Fruit fly (Drosophila melanogaster) whole organism, embryonic: ENCODE data around the gene CG7065.
A peak's percentile ranks its signal among the peaks of the same experiment; 100 is the strongest.

ENCODE experiments used
- BEAF-32 ChIP-seq: fragments of 200-800 bp; sonication (Bioruptor generic); optimal IDR thresholded peaks from 3 replicates; lab custom pipeline; 2017; ENCODE audit warnings: missing biosample characterization, missing genetic modification characterization, mild to moderate bottlenecking, moderate library complexity, missing genetic modification reagents
- CG10267 ChIP-seq: fragments of 200-800 bp; sonication (Bioruptor generic); optimal IDR thresholded peaks from 2 replicates; lab custom pipeline; 2018; ENCODE audit warnings: missing biosample characterization, mild to moderate bottlenecking, missing genetic modification characterization, moderate library complexity
- CG10321 ChIP-seq: fragments of 200-800 bp; sonication (Bioruptor generic); IDR thresholded peaks from 2 replicates; pipeline ENCODE4 v1.3.6; 2022; ENCODE audit warnings: missing biosample characterization, missing genetic modification characterization
- CG11723 ChIP-seq: fragments of 200-800 bp; sonication (Bioruptor generic); optimal IDR thresholded peaks from 2 replicates; lab custom pipeline; 2017; ENCODE audit warnings: missing biosample characterization, mild to moderate bottlenecking, missing genetic modification characterization
- CG12391 ChIP-seq: fragments of 200-800 bp; sonication (Bioruptor generic); optimal IDR thresholded peaks from 3 replicates; lab custom pipeline; 2018; ENCODE audit warnings: missing biosample characterization, mild to moderate bottlenecking, missing genetic modification characterization, moderate library complexity
- CG14965 ChIP-seq: fragments of 200-800 bp; sonication (Bioruptor generic); optimal IDR thresholded peaks from 2 replicates; lab custom pipeline; 2016; ENCODE audit warnings: missing biosample characterization, missing genetic modification characterization, borderline replicate concordance
- CG15514 ChIP-seq: fragments of 200-800 bp; sonication (Bioruptor generic); optimal IDR thresholded peaks from 3 replicates; lab custom pipeline; 2017; ENCODE audit warnings: missing biosample characterization, missing genetic modification characterization, mild to moderate bottlenecking, moderate library complexity, missing genetic modification reagents
- CG17186 ChIP-seq: fragments of 200-800 bp; sonication (Bioruptor generic); optimal IDR thresholded peaks from 3 replicates; lab custom pipeline; 2017; ENCODE audit warnings: missing biosample characterization, missing genetic modification reagents, missing genetic modification characterization
- CG2120 ChIP-seq: fragments of 200-800 bp; sonication (Bioruptor generic); optimal IDR thresholded peaks from 3 replicates; lab custom pipeline; 2016; ENCODE audit warnings: missing biosample characterization, missing genetic modification characterization
- CG2712 ChIP-seq: fragments of 200-800 bp; optimal IDR thresholded peaks from 3 replicates; lab custom pipeline; 2019; ENCODE audit warnings: missing biosample characterization, mild to moderate bottlenecking, missing genetic modification characterization, moderate library complexity
- CG30020 ChIP-seq: fragments of 200-800 bp; optimal IDR thresholded peaks from 2 replicates; lab custom pipeline; 2019; ENCODE audit warnings: missing biosample characterization, mild to moderate bottlenecking, missing genetic modification characterization, moderate library complexity
- CG34224 ChIP-seq: fragments of 200-800 bp; sonication (Bioruptor generic); IDR thresholded peaks from 3 replicates; pipeline ENCODE4 v1.3.6; 2022; ENCODE audit warnings: missing biosample characterization, missing genetic modification characterization; ENCODE audit not compliant: partially characterized antibody
- CG4617 ChIP-seq: fragments of 200-800 bp; sonication (Bioruptor generic); optimal IDR thresholded peaks from 3 replicates; lab custom pipeline; 2016; ENCODE audit warnings: missing biosample characterization, missing genetic modification characterization, borderline replicate concordance
- CG6689 ChIP-seq: fragments of 200-800 bp; sonication (Bioruptor generic); IDR thresholded peaks from 2 replicates; pipeline ENCODE4 v1.3.6; 2022; ENCODE audit warnings: missing biosample characterization, missing genetic modification characterization
- CG8089 ChIP-seq: fragments of 200-800 bp; sonication (Bioruptor generic); optimal IDR thresholded peaks from 3 replicates; lab custom pipeline; 2016; ENCODE audit warnings: missing biosample characterization, missing genetic modification characterization
- CG8290 ChIP-seq, 3 experiments: fragments of 200-800 bp; sonication (Bioruptor generic); optimal IDR thresholded peaks; 2 replicates each; lab custom pipeline; 2016 to 2019; ENCODE audit warnings: missing biosample characterization in 3 of 3, missing genetic modification characterization in 3 of 3, mild to moderate bottlenecking in 2 of 3, moderate library complexity in 1 of 3
- CG8478 ChIP-seq: fragments of >200 bp; optimal IDR thresholded peaks from 2 replicates; lab custom pipeline; 2018
- CG9797 ChIP-seq: fragments of 200-800 bp; sonication (Bioruptor generic); optimal IDR thresholded peaks from 3 replicates; lab custom pipeline; 2018; ENCODE audit warnings: missing biosample characterization, mild to moderate bottlenecking, missing genetic modification characterization
- CHES-1-like ChIP-seq: fragments of 200-800 bp; sonication (Bioruptor generic); optimal IDR thresholded peaks from 2 replicates; lab custom pipeline; 2016; ENCODE audit warnings: missing biosample characterization, missing genetic modification characterization
- Doc3 ChIP-seq: fragments of 200-800 bp; sonication (Bioruptor generic); IDR thresholded peaks from 3 replicates; pipeline ENCODE4 v1.3.6; 2022; ENCODE audit warnings: missing biosample characterization, missing genetic modification characterization; ENCODE audit not compliant: partially characterized antibody
- Dp ChIP-seq: fragments of 200-800 bp; sonication (Bioruptor generic); optimal IDR thresholded peaks from 2 replicates; lab custom pipeline; 2018; ENCODE audit warnings: missing biosample characterization, mild to moderate bottlenecking, missing genetic modification characterization, moderate library complexity
- Ets97D ChIP-seq: fragments of 200-800 bp; sonication (Bioruptor generic); optimal IDR thresholded peaks from 3 replicates; lab custom pipeline; 2016; ENCODE audit warnings: missing biosample characterization, missing genetic modification characterization
- Kr ChIP-seq: fragments of 200-800 bp; sonication (Bioruptor generic); optimal IDR thresholded peaks from 2 replicates; lab custom pipeline; 2017; ENCODE audit warnings: missing biosample characterization, mild to moderate bottlenecking, missing genetic modification characterization
- Lpt ChIP-seq: fragments of >200 bp; optimal IDR thresholded peaks from 2 replicates; lab custom pipeline; 2018; ENCODE audit warnings: missing biosample characterization, missing genetic modification characterization
- MBD-R2 ChIP-seq: fragments of 200-800 bp; sonication (Bioruptor generic); IDR thresholded peaks from 2 replicates; pipeline ENCODE4 v1.3.6; 2022; ENCODE audit warnings: missing biosample characterization, missing genetic modification characterization
- Poxn ChIP-seq: fragments of 200-800 bp; sonication (Bioruptor generic); IDR thresholded peaks from 2 replicates; pipeline ENCODE4 v1.3.6; 2022; ENCODE audit warnings: missing biosample characterization, missing genetic modification characterization
- TFAM ChIP-seq: fragments of 200-800 bp; sonication (Bioruptor generic); optimal IDR thresholded peaks from 2 replicates; lab custom pipeline; 2017; ENCODE audit warnings: missing biosample characterization, missing genetic modification characterization, inconsistent platforms
- YL-1 ChIP-seq: fragments of 200-800 bp; sonication (Bioruptor generic); optimal IDR thresholded peaks from 3 replicates; lab custom pipeline; 2017; ENCODE audit warnings: missing biosample characterization, mild to moderate bottlenecking, missing genetic modification characterization
- ara ChIP-seq: fragments of 200-800 bp; sonication (Bioruptor generic); IDR thresholded peaks from 2 replicates; pipeline ENCODE4 v1.3.6; 2022; ENCODE audit warnings: missing biosample characterization, missing genetic modification characterization
- bcd ChIP-seq: fragments of 200-800 bp; sonication (Bioruptor generic); optimal IDR thresholded peaks from 2 replicates; lab custom pipeline; 2017; ENCODE audit warnings: missing biosample characterization, mild to moderate bottlenecking, missing genetic modification characterization
- cg ChIP-seq: fragments of 200-800 bp; sonication (Bioruptor generic); optimal IDR thresholded peaks from 3 replicates; lab custom pipeline; 2019; ENCODE audit warnings: missing biosample characterization, mild to moderate bottlenecking, missing genetic modification characterization, moderate library complexity
- ci ChIP-seq: fragments of 200-800 bp; sonication (Bioruptor generic); IDR thresholded peaks from 3 replicates; pipeline ENCODE4 v1.3.6; 2022; ENCODE audit warnings: missing biosample characterization, missing genetic modification characterization
- ewg ChIP-seq: fragments of 200-800 bp; sonication (Bioruptor generic); optimal IDR thresholded peaks from 3 replicates; lab custom pipeline; 2017; ENCODE audit warnings: mild to moderate bottlenecking, missing biosample characterization, missing genetic modification reagents, missing genetic modification characterization
- fd102C ChIP-seq: fragments of 200-800 bp; sonication (Bioruptor generic); optimal IDR thresholded peaks from 2 replicates; lab custom pipeline; 2018; ENCODE audit warnings: missing biosample characterization, mild to moderate bottlenecking, missing genetic modification characterization, moderate library complexity
- gfzf ChIP-seq: fragments of 200-800 bp; sonication (Bioruptor generic); optimal IDR thresholded peaks from 2 replicates; lab custom pipeline; 2016; ENCODE audit warnings: missing biosample characterization, mild to moderate bottlenecking, missing genetic modification characterization, moderate library complexity
- grau ChIP-seq: fragments of 200-800 bp; optimal IDR thresholded peaks from 3 replicates; lab custom pipeline; 2019; ENCODE audit warnings: missing biosample characterization, mild to moderate bottlenecking, missing genetic modification characterization, moderate library complexity
- nau ChIP-seq: fragments of 200-800 bp; sonication (Bioruptor generic); optimal IDR thresholded peaks from 3 replicates; lab custom pipeline; 2017; ENCODE audit warnings: missing biosample characterization, mild to moderate bottlenecking, missing genetic modification characterization, missing genetic modification reagents
- nmo ChIP-seq: fragments of 200-800 bp; sonication (Bioruptor generic); optimal IDR thresholded peaks from 2 replicates; lab custom pipeline; 2018; ENCODE audit warnings: missing biosample characterization, mild to moderate bottlenecking, missing genetic modification characterization, moderate library complexity
- org-1 ChIP-seq: fragments of 200-800 bp; sonication (Bioruptor generic); optimal IDR thresholded peaks from 2 replicates; lab custom pipeline; 2017; ENCODE audit warnings: missing biosample characterization, missing genetic modification characterization
- phol ChIP-seq: fragments of 200-800 bp; sonication (Bioruptor generic); optimal IDR thresholded peaks from 3 replicates; lab custom pipeline; 2018; ENCODE audit warnings: missing biosample characterization, mild to moderate bottlenecking, missing genetic modification characterization, moderate library complexity
- prd ChIP-seq, 3 experiments: fragments of >200 bp in 2 of 3; fragments of 200-800 bp in 1 of 3; sonication (Bioruptor generic) in 1 of 3; optimal IDR thresholded peaks in 2 of 3; IDR thresholded peaks in 1 of 3; 2 replicates in 2 of 3; 3 replicates in 1 of 3; pipeline versions ENCODE4 v1.3.6 to Lab custom; 2017 to 2022; ENCODE audit warnings: missing biosample characterization in 1 of 3, missing genetic modification characterization in 1 of 3
- row ChIP-seq: fragments of 200-800 bp; sonication (Bioruptor generic); IDR thresholded peaks from 3 replicates; pipeline ENCODE4 v1.3.6; 2022; ENCODE audit warnings: missing biosample characterization, missing genetic modification characterization
- sob ChIP-seq: fragments of 200-800 bp; sonication (Bioruptor generic); IDR thresholded peaks from 2 replicates; pipeline ENCODE4 v1.3.6; 2022; ENCODE audit warnings: missing biosample characterization, missing genetic modification characterization
- stwl ChIP-seq: fragments of 200-800 bp; sonication (Bioruptor generic); optimal IDR thresholded peaks from 3 replicates; lab custom pipeline; 2018; ENCODE audit warnings: missing biosample characterization, mild to moderate bottlenecking, missing genetic modification characterization, moderate library complexity
- trem ChIP-seq: fragments of 200-800 bp; optimal IDR thresholded peaks from 3 replicates; lab custom pipeline; 2019; ENCODE audit warnings: missing biosample characterization, mild to moderate bottlenecking, missing genetic modification characterization, moderate library complexity
- tx ChIP-seq: fragments of 200-800 bp; sonication (Bioruptor generic); optimal IDR thresholded peaks from 2 replicates; lab custom pipeline; 2016; ENCODE audit warnings: missing biosample characterization, missing genetic modification characterization
- zen ChIP-seq: fragments of 200-800 bp; sonication (Bioruptor generic); optimal IDR thresholded peaks from 3 replicates; lab custom pipeline; 2018; ENCODE audit warnings: missing biosample characterization, mild to moderate bottlenecking, missing genetic modification characterization, moderate library complexity

Gene CG7065

dm6 chrX:9141219-9141618 lies 1.1 kb upstream of the CG7065 start (continued):
- TF ChIP-seq CG8089 (peak; percentile 68), bcd (peak; percentile 53), fd102C (GFP tag; lab: Kevin White, UChicago) (peak; percentile 26), zen (tag; lab: Kevin White, UChicago) (peak; percentile 59), CG8290 (GFP tag; optimal IDR thresholded peaks at IDR 0.05; lab: Kevin White, UChicago) (peak; percentile 61), CG8290 (tag; optimal IDR thresholded peaks at IDR 0.05; lab: Kevin White, UChicago) (peak in 1 of 2 experiments; percentile 8), cg (GFP tag; lab: Kevin White, UChicago) (no peak), CG9797 (GFP tag; lab: Kevin White, UChicago) (no peak), CG14965 (GFP tag; lab: Kevin White, UChicago) (no peak), phol (tag; lab: Kevin White, UChicago) (peak; percentile 72)

dm6 chrX:9148989-9149522 lies 6.8 kb downstream of the CG7065 start, which contains the start of the genes fh and Bap111:
Gene fh (minus strand): TSS chrX:9149071.
Gene Bap111 (plus strand): TSS chrX:9149309.
- TF ChIP-seq nau = no peak
- TF ChIP-seq CG4617 (GFP tag; lab: Kevin White, UChicago) = peak; percentile 22
- TF ChIP-seq Lpt (GFP tag; lab: Kevin White, UChicago) = no peak
- TF ChIP-seq CG11723 (GFP tag; lab: Kevin White, UChicago) = no peak
- TF ChIP-seq ewg (GFP tag; lab: Kevin White, UChicago) = no peak
- no peak for TF ChIP-seq Poxn (GFP tag; lab: Robert Waterston, UW)
- peak; percentile 21 for TF ChIP-seq CG12391
- TF ChIP-seq sob (GFP tag; lab: Robert Waterston, UW) = no peak
- TF ChIP-seq prd (optimal IDR thresholded peaks at IDR 0.05; lab: Kevin White, UChicago) = no peak
- TF ChIP-seq prd (GFP tag; IDR thresholded peaks at IDR 0.05; lab: Robert Waterston, UW) = no peak
- peak; percentile 54 for TF ChIP-seq MBD-R2 (GFP tag; lab: Robert Waterston, UW)
- TF ChIP-seq CG8089 = no peak
- peak; percentile 9 for TF ChIP-seq CG2120 (GFP tag; lab: Kevin White, UChicago)
- peak; percentile 84 for TF ChIP-seq CG10267
- peak; percentile 35 for TF ChIP-seq CG30020
- TF ChIP-seq Ets97D (GFP tag; lab: Kevin White, UChicago) = peak; percentile 36
- no peak for TF ChIP-seq TFAM
- peak; percentile 42 for TF ChIP-seq CG2712 (tag; lab: Kevin White, UChicago)
- no peak for TF ChIP-seq Doc3
- peak; percentile 27 for TF ChIP-seq stwl
- no peak for TF ChIP-seq CG10321 (GFP tag; lab: Robert Waterston, UW)
- no peak for TF ChIP-seq CG8478 (lab: Kevin White, UChicago)
- TF ChIP-seq CG34224 (GFP tag; lab: Robert Waterston, UW) = no peak
- TF ChIP-seq nmo = peak; percentile 38
- peak; percentile 72 for TF ChIP-seq YL-1 (GFP tag; lab: Kevin White, UChicago)
- TF ChIP-seq grau (tag; lab: Kevin White, UChicago) = peak; percentile 19
- TF ChIP-seq CG15514 (GFP tag; lab: Kevin White, UChicago) = peak; percentile 12
- TF ChIP-seq org-1 = no peak
- no peak for TF ChIP-seq cg (GFP tag; lab: Kevin White, UChicago)
- TF ChIP-seq gfzf = peak; percentile 85
- peak; percentile 99 for TF ChIP-seq trem (tag; lab: Kevin White, UChicago)
- no peak for TF ChIP-seq Kr
- no peak for TF ChIP-seq ara (GFP tag; lab: Robert Waterston, UW)
- no peak for TF ChIP-seq ci (GFP tag; lab: Robert Waterston, UW)
- TF ChIP-seq Dp = peak; percentile 22
- TF ChIP-seq CHES-1-like (GFP tag; lab: Kevin White, UChicago) = peak; percentile 50
- TF ChIP-seq CG17186 = no peak
- TF ChIP-seq row (GFP tag; lab: Robert Waterston, UW) = peak; percentile 25; the same call in 1 of the 3 replicates
- TF ChIP-seq BEAF-32 (GFP tag; lab: Kevin White, UChicago) = peak; percentile 42
- no peak for TF ChIP-seq tx (GFP tag; lab: Kevin White, UChicago)
- TF ChIP-seq CG6689 (GFP tag; lab: Robert Waterston, UW) = no peak
